Fruit fly (Drosophila melanogaster) whole organism, embryonic: Measurements from ENCODE around the gene Gr64d.

ENCODE experiments used
- ATbp ChIP-seq: fragments of 200-800 bp; sonication (Bioruptor generic); optimal IDR thresholded peaks from 2 replicates; lab custom pipeline; 2017; ENCODE audit warnings: missing biosample characterization, mild to moderate bottlenecking, missing genetic modification characterization, missing genetic modification reagents
- B-H2 ChIP-seq: fragments of 200-800 bp; sonication (Bioruptor generic); optimal IDR thresholded peaks from 2 replicates; lab custom pipeline; 2018; ENCODE audit warnings: missing biosample characterization, mild to moderate bottlenecking, missing genetic modification characterization
- Bteb2 ChIP-seq: fragments of 200-800 bp; sonication (Bioruptor generic); optimal IDR thresholded peaks from 2 replicates; lab custom pipeline; 2016; ENCODE audit warnings: missing biosample characterization, missing genetic modification characterization
- C15 ChIP-seq: fragments of 200-800 bp; sonication (Bioruptor generic); IDR thresholded peaks from 3 replicates; pipeline ENCODE4 v1.3.6; 2022; ENCODE audit warnings: missing biosample characterization, missing genetic modification characterization
- CG11695 ChIP-seq: fragments of 200-800 bp; sonication (Bioruptor generic); IDR thresholded peaks from 3 replicates; pipeline ENCODE4 v1.3.6; 2022; ENCODE audit warnings: missing biosample characterization, missing genetic modification characterization
- CG11696 ChIP-seq: fragments of 200-800 bp; sonication (Bioruptor generic); IDR thresholded peaks from 2 replicates; pipeline ENCODE4 v1.3.6; 2022; ENCODE audit warnings: missing biosample characterization, missing genetic modification characterization
- CG12659 ChIP-seq: fragments of 200-800 bp; sonication (Bioruptor generic); optimal IDR thresholded peaks from 3 replicates; lab custom pipeline; 2017; ENCODE audit warnings: mild to moderate bottlenecking, missing biosample characterization, missing genetic modification reagents, missing genetic modification characterization
- CG13296 ChIP-seq: fragments of 200-800 bp; sonication (Bioruptor generic); optimal IDR thresholded peaks from 3 replicates; lab custom pipeline; 2018; ENCODE audit warnings: missing biosample characterization, mild to moderate bottlenecking, missing genetic modification characterization
- CG15269 ChIP-seq: fragments of 200-800 bp; sonication (Bioruptor generic); optimal IDR thresholded peaks from 2 replicates; lab custom pipeline; 2018; ENCODE audit warnings: missing biosample characterization, mild to moderate bottlenecking, missing genetic modification characterization, moderate library complexity
- CG2116 ChIP-seq: fragments of 200-800 bp; sonication (Bioruptor generic); optimal IDR thresholded peaks from 3 replicates; lab custom pipeline; 2018; ENCODE audit warnings: missing biosample characterization, mild to moderate bottlenecking, missing genetic modification characterization
- CG32532 ChIP-seq: fragments of 200-800 bp; sonication (Bioruptor generic); IDR thresholded peaks from 2 replicates; pipeline ENCODE4 v1.3.6; 2022; ENCODE audit warnings: missing biosample characterization, missing genetic modification characterization
- CG32772 ChIP-seq: fragments of 200-800 bp; sonication (Bioruptor generic); IDR thresholded peaks from 2 replicates; pipeline ENCODE4 v1.3.6; 2022; ENCODE audit warnings: missing biosample characterization, missing genetic modification characterization
- CG4360 ChIP-seq: fragments of 200-800 bp; sonication (Bioruptor generic); IDR thresholded peaks from 2 replicates; pipeline ENCODE4 v1.3.6; 2022; ENCODE audit warnings: missing biosample characterization, missing genetic modification characterization
- CG4707 ChIP-seq: fragments of 200-800 bp; sonication (Bioruptor generic); optimal IDR thresholded peaks from 2 replicates; lab custom pipeline; 2018; ENCODE audit warnings: missing biosample characterization, mild to moderate bottlenecking, missing genetic modification characterization, moderate library complexity
- CG6791 ChIP-seq: fragments of 200-800 bp; sonication (Bioruptor generic); IDR thresholded peaks from 3 replicates; pipeline ENCODE4 v1.3.6; 2022; ENCODE audit warnings: missing biosample characterization, missing genetic modification characterization; ENCODE audit not compliant: partially characterized antibody
- CG7271 ChIP-seq: fragments of 200-800 bp; sonication (Bioruptor generic); optimal IDR thresholded peaks from 2 replicates; lab custom pipeline; 2018; ENCODE audit warnings: missing biosample characterization, mild to moderate bottlenecking, missing genetic modification characterization, moderate library complexity
- CG7839 ChIP-seq: fragments of 200-800 bp; sonication (Bioruptor generic); optimal IDR thresholded peaks from 3 replicates; lab custom pipeline; 2018; ENCODE audit warnings: missing biosample characterization, mild to moderate bottlenecking, missing genetic modification characterization, moderate library complexity
- CG9437 ChIP-seq: fragments of 200-800 bp; sonication (Bioruptor generic); optimal IDR thresholded peaks from 2 replicates; lab custom pipeline; 2018; ENCODE audit warnings: missing biosample characterization, mild to moderate bottlenecking, missing genetic modification characterization
- CG9727 ChIP-seq: fragments of 200-800 bp; sonication (Bioruptor generic); optimal IDR thresholded peaks from 3 replicates; lab custom pipeline; 2017; ENCODE audit warnings: missing biosample characterization, mild to moderate bottlenecking, missing genetic modification characterization
- Dbx ChIP-seq: fragments of 200-800 bp; sonication (Bioruptor generic); IDR thresholded peaks from 3 replicates; pipeline ENCODE4 v1.3.6; 2022; ENCODE audit warnings: missing biosample characterization, missing genetic modification characterization
- HmgZ ChIP-seq: fragments of 200-800 bp; sonication (Bioruptor generic); optimal IDR thresholded peaks from 2 replicates; lab custom pipeline; 2018; ENCODE audit warnings: missing biosample characterization, mild to moderate bottlenecking, missing genetic modification characterization
- Hr78 ChIP-seq, 2 experiments: fragments of 200-800 bp in 1 of 2; fragments of >200 bp in 1 of 2; sonication (Bioruptor generic) in 1 of 2; optimal IDR thresholded peaks; 2 replicates each; lab custom pipeline; 2017 to 2019; ENCODE audit warnings: missing biosample characterization in 2 of 2, missing genetic modification characterization in 2 of 2, mild to moderate bottlenecking in 1 of 2, moderate library complexity in 1 of 2
- Mad ChIP-seq: fragments of 200-800 bp; sonication (Bioruptor generic); optimal IDR thresholded peaks from 2 replicates; lab custom pipeline; 2016; ENCODE audit warnings: missing biosample characterization, missing genetic modification characterization
- Meics ChIP-seq: fragments of 200-800 bp; sonication (Bioruptor generic); optimal IDR thresholded peaks from 2 replicates; lab custom pipeline; 2017; ENCODE audit warnings: missing biosample characterization, mild to moderate bottlenecking, missing genetic modification characterization
- NfI ChIP-seq: fragments of 200-800 bp; sonication (Bioruptor generic); optimal IDR thresholded peaks from 3 replicates; lab custom pipeline; 2018; ENCODE audit warnings: missing biosample characterization, mild to moderate bottlenecking, missing genetic modification characterization, moderate library complexity
- ab ChIP-seq: fragments of 200-800 bp; sonication (Bioruptor generic); optimal IDR thresholded peaks from 2 replicates; lab custom pipeline; 2016; ENCODE audit warnings: missing biosample characterization, missing genetic modification characterization
- cg ChIP-seq: fragments of 200-800 bp; sonication (Bioruptor generic); optimal IDR thresholded peaks from 3 replicates; lab custom pipeline; 2019; ENCODE audit warnings: missing biosample characterization, mild to moderate bottlenecking, missing genetic modification characterization, moderate library complexity
- ci ChIP-seq: fragments of 200-800 bp; sonication (Bioruptor generic); IDR thresholded peaks from 3 replicates; pipeline ENCODE4 v1.3.6; 2022; ENCODE audit warnings: missing biosample characterization, missing genetic modification characterization
- corto ChIP-seq: fragments of 200-800 bp; sonication (Bioruptor generic); optimal IDR thresholded peaks from 2 replicates; lab custom pipeline; 2016; ENCODE audit warnings: missing biosample characterization, mild to moderate bottlenecking, missing genetic modification characterization, moderate library complexity
- cwo ChIP-seq: fragments of 200-800 bp; sonication (Bioruptor generic); optimal IDR thresholded peaks from 3 replicates; lab custom pipeline; 2017; ENCODE audit warnings: missing biosample characterization, missing genetic modification characterization, mild to moderate bottlenecking, moderate library complexity, missing genetic modification reagents
- dm ChIP-seq: fragments of 200-800 bp; sonication (Bioruptor generic); optimal IDR thresholded peaks from 3 replicates; lab custom pipeline; 2016; ENCODE audit warnings: missing biosample characterization, missing genetic modification characterization
- exex ChIP-seq: fragments of 200-800 bp; sonication (Bioruptor generic); optimal IDR thresholded peaks from 4 replicates; lab custom pipeline; 2018; ENCODE audit warnings: missing biosample characterization, mild to moderate bottlenecking, missing genetic modification characterization, moderate library complexity
- eyg ChIP-seq: fragments of 200-800 bp; sonication (Bioruptor generic); optimal IDR thresholded peaks from 3 replicates; lab custom pipeline; 2016; ENCODE audit warnings: missing biosample characterization, missing genetic modification characterization
- fd96Cb ChIP-seq: fragments of 200-800 bp; sonication (Bioruptor generic); optimal IDR thresholded peaks from 2 replicates; lab custom pipeline; 2018; ENCODE audit warnings: missing biosample characterization, mild to moderate bottlenecking, missing genetic modification characterization, moderate library complexity
- fru ChIP-seq: fragments of >200 bp; optimal IDR thresholded peaks from 2 replicates; lab custom pipeline; 2017
- gsb ChIP-seq: fragments of 200-800 bp; sonication (Bioruptor generic); IDR thresholded peaks from 2 replicates; pipeline ENCODE4 v1.3.6; 2022; ENCODE audit warnings: missing biosample characterization, missing genetic modification characterization
- hth ChIP-seq: fragments of >200 bp; optimal IDR thresholded peaks from 2 replicates; lab custom pipeline; 2017; ENCODE audit warnings: inconsistent platforms
- jumu ChIP-seq: fragments of 200-800 bp; sonication (Bioruptor generic); optimal IDR thresholded peaks from 3 replicates; lab custom pipeline; 2016; ENCODE audit warnings: missing biosample characterization, missing genetic modification characterization
- lbe ChIP-seq: fragments of 200-800 bp; sonication (Bioruptor generic); optimal IDR thresholded peaks from 2 replicates; lab custom pipeline; 2016; ENCODE audit warnings: missing biosample characterization, mild to moderate bottlenecking, missing genetic modification characterization
- lov ChIP-seq, 2 experiments: fragments of 200-800 bp in 1 of 2; fragments of >200 bp in 1 of 2; sonication (Bioruptor generic) in 1 of 2; IDR thresholded peaks in 1 of 2; optimal IDR thresholded peaks in 1 of 2; 2 replicates in 1 of 2; 3 replicates in 1 of 2; pipeline versions ENCODE4 v1.3.6 to Lab custom; 2017 to 2022; ENCODE audit warnings: missing biosample characterization in 1 of 2, missing genetic modification characterization in 1 of 2
- sens-2 ChIP-seq: fragments of 200-800 bp; sonication (Bioruptor generic); IDR thresholded peaks from 2 replicates; pipeline ENCODE4 v1.3.6; 2022; ENCODE audit warnings: missing biosample characterization, missing genetic modification characterization
- sr ChIP-seq: fragments of 200-800 bp; sonication (Bioruptor generic); IDR thresholded peaks from 3 replicates; pipeline ENCODE4 v1.3.6; 2022; ENCODE audit warnings: missing biosample characterization, missing genetic modification characterization
- stwl ChIP-seq: fragments of 200-800 bp; sonication (Bioruptor generic); optimal IDR thresholded peaks from 3 replicates; lab custom pipeline; 2018; ENCODE audit warnings: missing biosample characterization, mild to moderate bottlenecking, missing genetic modification characterization, moderate library complexity
- zen2 ChIP-seq: fragments of 200-800 bp; sonication (Bioruptor generic); IDR thresholded peaks from 3 replicates; pipeline ENCODE4 v1.3.6; 2022; ENCODE audit warnings: missing biosample characterization, missing genetic modification characterization; ENCODE audit not compliant: partially characterized antibody

The Gr64d gene

DNA sequence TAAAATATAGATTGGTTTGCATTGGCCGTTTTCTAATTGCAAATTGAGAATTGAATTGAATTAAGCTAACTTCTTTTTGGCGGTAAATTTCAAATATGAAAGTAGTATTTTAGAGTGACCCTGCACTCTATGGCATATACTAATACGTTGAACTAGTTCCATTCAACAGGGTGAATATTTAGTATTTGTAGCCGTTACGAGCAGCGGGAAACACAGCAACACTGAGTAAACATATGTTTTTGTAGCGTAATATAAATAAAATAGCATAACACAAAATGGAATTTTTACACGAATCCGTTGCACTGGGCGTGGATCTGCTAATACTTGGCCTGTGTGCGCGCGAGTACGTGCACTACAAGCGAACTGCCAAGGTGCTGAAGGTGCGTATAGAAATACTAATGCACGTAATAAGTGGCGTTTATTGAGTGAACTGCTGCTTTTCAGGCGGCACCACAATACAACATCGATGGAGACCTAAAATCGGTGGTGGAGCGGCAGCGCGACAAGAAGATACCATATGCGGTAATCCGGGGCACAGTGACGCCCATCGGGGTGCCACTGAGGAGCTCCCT lies 10.5 kb upstream of the Gr64d start, which contains the start of gene Mul1 (continued):
- TF ChIP-seq CG15269 (tag; lab: Kevin White, UChicago) (no peak), Hr78 (GFP tag; optimal IDR thresholded peaks at IDR 0.05; lab: Kevin White, UChicago) (no peak), sens-2 (GFP tag; lab: Robert Waterston, UW) (no peak), CG32772 (GFP tag; lab: Robert Waterston, UW) (no peak)

DNA sequence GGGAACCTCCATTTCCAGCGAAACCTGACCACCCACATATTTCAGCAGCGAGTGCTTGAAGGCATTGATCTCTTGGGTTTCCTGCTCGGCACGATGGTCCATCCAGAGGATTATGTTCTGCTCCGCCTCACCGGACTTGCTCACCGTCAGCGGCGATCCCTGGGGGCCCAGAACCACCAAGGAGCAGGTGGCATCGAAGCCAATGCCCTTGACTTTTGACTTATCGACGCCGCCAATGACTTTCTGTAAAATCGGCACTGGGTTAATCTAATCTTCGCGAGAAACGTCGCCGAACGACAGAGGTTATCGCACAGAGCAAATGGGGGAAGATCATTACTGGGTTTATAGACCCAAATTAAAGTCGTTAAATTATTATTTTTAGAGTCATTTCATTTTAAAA lies 7.4 kb upstream of the Gr64d start:
- TF ChIP-seq CG11696 (GFP tag; lab: Robert Waterston, UW) = 0 out of 2 replicates have a peak, but pooled peaks have one; percentile 7
- TF ChIP-seq dm = no peak
- no peak for TF ChIP-seq zen2 (GFP tag; lab: Robert Waterston, UW)
- TF ChIP-seq CG9727 (GFP tag; lab: Kevin White, UChicago) = no peak
- no peak for TF ChIP-seq CG7839 (tag; lab: Kevin White, UChicago)
- no peak for TF ChIP-seq CG9437 (GFP tag; lab: Kevin White, UChicago)
- TF ChIP-seq Hr78 (GFP tag; optimal IDR thresholded peaks at IDR 0.05; lab: Kevin White, UChicago) = peak in 1 of 2 experiments; percentile 13
- TF ChIP-seq Mad (GFP tag; lab: Kevin White, UChicago) = no peak

DNA sequence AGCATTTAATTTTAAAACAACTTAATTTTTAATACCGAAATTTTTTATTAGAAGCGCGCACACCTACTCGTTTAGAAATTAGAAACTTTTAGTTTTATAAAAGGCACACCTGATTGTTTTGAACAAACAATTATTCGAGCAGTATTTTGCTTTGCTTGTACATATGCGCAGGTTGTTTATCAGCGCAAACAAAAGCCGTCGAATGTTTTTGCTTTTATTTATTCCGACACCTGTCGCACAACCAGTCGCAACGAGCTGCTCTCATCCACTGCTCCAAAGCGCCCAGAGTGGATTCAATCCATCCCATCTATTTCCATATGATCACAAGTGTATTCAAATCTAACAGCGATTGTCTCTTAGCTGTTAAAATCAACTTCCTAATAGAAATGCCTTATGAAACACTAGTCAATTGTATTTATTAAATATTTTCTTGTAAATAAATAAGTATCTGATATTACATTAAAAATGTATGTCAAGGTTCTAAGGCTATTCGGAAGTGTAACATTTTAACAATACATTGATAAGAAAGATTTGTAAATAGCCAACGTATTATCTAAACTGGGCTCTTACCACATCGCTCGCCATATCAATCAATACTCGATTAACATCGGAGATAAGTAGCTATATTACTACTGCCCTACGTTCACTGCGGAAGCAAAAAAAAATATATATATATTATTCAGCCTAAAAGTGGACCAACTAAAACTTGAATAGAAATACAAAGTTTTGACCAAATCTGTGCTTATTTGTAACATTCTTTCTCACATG lies 5.9 kb upstream of the Gr64d start, which contains the start of gene CG11594:
TSS of gene CG11594 (minus strand) at position 274 of the 768 bp plus-strand sequence.
- peak; percentile 8 for TF ChIP-seq Bteb2 (GFP tag; lab: Kevin White, UChicago)
- TF ChIP-seq lbe (GFP tag; lab: Kevin White, UChicago) = no peak
- TF ChIP-seq CG2116 (GFP tag; lab: Kevin White, UChicago) = no peak
- TF ChIP-seq cwo = peak; percentile 3
- no peak for TF ChIP-seq fd96Cb (tag; lab: Kevin White, UChicago)
- no peak for TF ChIP-seq CG6791 (GFP tag; lab: Robert Waterston, UW)
- TF ChIP-seq NfI (GFP tag; lab: Kevin White, UChicago) = peak; percentile 12
- 0 out of 3 replicates have a peak, but pooled peaks have one; percentile 23 for TF ChIP-seq CG11695 (GFP tag; lab: Robert Waterston, UW)
- peak; percentile 25 for TF ChIP-seq eyg (GFP tag; lab: Kevin White, UChicago)
- peak; percentile 29 for TF ChIP-seq B-H2
- TF ChIP-seq Dbx = peak; percentile 36; the same call in 1 of the 3 replicates
- TF ChIP-seq CG4707 (GFP tag; lab: Kevin White, UChicago) = no peak
- no peak for TF ChIP-seq hth (lab: Kevin White, UChicago)
- TF ChIP-seq cg (GFP tag; lab: Kevin White, UChicago) = no peak
- no peak for TF ChIP-seq fru (lab: Kevin White, UChicago)
- TF ChIP-seq ab (GFP tag; lab: Kevin White, UChicago) = no peak
- TF ChIP-seq gsb (GFP tag; lab: Robert Waterston, UW) = peak; percentile 41; the same call in 1 of the 2 replicates
- TF ChIP-seq C15 = no peak
- TF ChIP-seq CG4360 = no peak
- no peak for TF ChIP-seq stwl
- TF ChIP-seq Meics (GFP tag; lab: Kevin White, UChicago) = peak; percentile 50
- no peak for TF ChIP-seq corto (GFP tag; lab: Kevin White, UChicago)
- TF ChIP-seq exex (tag; lab: Kevin White, UChicago) = peak; percentile 95
- TF ChIP-seq lov (optimal IDR thresholded peaks at IDR 0.05; lab: Kevin White, UChicago) = no peak
- TF ChIP-seq lov (GFP tag; IDR thresholded peaks at IDR 0.05; lab: Robert Waterston, UW) = no peak
- TF ChIP-seq CG13296 = peak; percentile 49
- TF ChIP-seq CG12659 (GFP tag; lab: Kevin White, UChicago) = peak; percentile 32
- TF ChIP-seq CG7271 = no peak
- no peak for TF ChIP-seq Mad (GFP tag; lab: Kevin White, UChicago)
- peak; percentile 33; the same call in 1 of the 2 replicates for TF ChIP-seq CG32532
- TF ChIP-seq ci = peak; percentile 9; the same call in 1 of the 3 replicates
- no peak for TF ChIP-seq sr
- TF ChIP-seq CG9727 (GFP tag; lab: Kevin White, UChicago) = peak; percentile 27
- peak; percentile 41 for TF ChIP-seq ATbp (GFP tag; lab: Kevin White, UChicago)
- peak; percentile 21 for TF ChIP-seq HmgZ (tag; lab: Kevin White, UChicago)
- no peak for TF ChIP-seq jumu (GFP tag; lab: Kevin White, UChicago)
